Worm (Caenorhabditis elegans) whole organism, L3 larva: ENCODE results near the gene ZK809.5.

Source experiments
- R02D3.7 ChIP-seq: fragments of 150-350 bp; optimal IDR thresholded peaks from 2 replicates; lab custom pipeline; 2014; ENCODE audit warnings: missing biosample characterization, missing genetic modification characterization
- ZK546.5 ChIP-seq: sonication (generic microtip); optimal IDR thresholded peaks from 2 replicates; lab custom pipeline; 2017; ENCODE audit warnings: missing biosample characterization, missing genetic modification characterization
- aly-2 ChIP-seq: fragments of 150-350 bp; optimal IDR thresholded peaks from 2 replicates; lab custom pipeline; 2014; ENCODE audit warnings: missing biosample characterization, missing genetic modification characterization
- ama-1 ChIP-seq: fragments of 150-350 bp; optimal IDR thresholded peaks from 2 replicates; lab custom pipeline; 2018
- ceh-16 ChIP-seq: sonication (generic microtip); optimal IDR thresholded peaks from 2 replicates; lab custom pipeline; 2017; ENCODE audit warnings: missing biosample characterization, missing genetic modification characterization
- ceh-28 ChIP-seq: fragments of 150-350 bp; optimal IDR thresholded peaks from 2 replicates; lab custom pipeline; 2014; ENCODE audit warnings: missing biosample characterization, missing genetic modification reagents, missing genetic modification characterization
- ceh-82 ChIP-seq: fragments of 150-350 bp; optimal IDR thresholded peaks from 2 replicates; lab custom pipeline; 2014; ENCODE audit warnings: missing biosample characterization, missing genetic modification characterization
- ceh-9 ChIP-seq: sonication (generic microtip); optimal IDR thresholded peaks from 2 replicates; lab custom pipeline; 2018; ENCODE audit warnings: missing biosample characterization, missing genetic modification characterization
- daf-12 ChIP-seq: fragments of 150-350 bp; optimal IDR thresholded peaks from 2 replicates; lab custom pipeline; 2014; ENCODE audit warnings: missing biosample characterization, missing genetic modification reagents, missing genetic modification characterization
- egl-27 ChIP-seq: sonication (generic microtip); optimal IDR thresholded peaks from 4 replicates; lab custom pipeline; 2017; ENCODE audit warnings: missing biosample characterization, missing genetic modification reagents, missing genetic modification characterization
- egl-5 ChIP-seq: fragments of 150-350 bp; optimal IDR thresholded peaks from 2 replicates; lab custom pipeline; 2017; ENCODE audit warnings: missing biosample characterization, missing genetic modification reagents, missing genetic modification characterization, inconsistent platforms
- elt-1 ChIP-seq: fragments of 150-350 bp; optimal IDR thresholded peaks from 2 replicates; lab custom pipeline; 2014; ENCODE audit warnings: missing biosample characterization, missing genetic modification characterization
- elt-2 ChIP-seq: sonication (generic microtip); optimal IDR thresholded peaks from 2 replicates; lab custom pipeline; 2016; ENCODE audit warnings: missing genetic modification reagents, mild to moderate bottlenecking, missing genetic modification characterization, missing compliant biosample characterization
- elt-3 ChIP-seq, 3 experiments: fragments of 150-350 bp in 1 of 3; sonication (generic microtip) in 2 of 3; optimal IDR thresholded peaks; 2 replicates in 2 of 3; 4 replicates in 1 of 3; lab custom pipeline; 2014 to 2017; ENCODE audit warnings: missing biosample characterization in 3 of 3, missing genetic modification characterization in 3 of 3
- eor-1 ChIP-seq, 2 experiments: fragments of 150-350 bp; optimal IDR thresholded peaks; 2 replicates each; lab custom pipeline; 2014 to 2018; ENCODE audit warnings: missing biosample characterization in 2 of 2, missing genetic modification characterization in 2 of 2
- fkh-10 ChIP-seq: sonication (generic microtip); optimal IDR thresholded peaks from 2 replicates; lab custom pipeline; 2017; ENCODE audit warnings: missing biosample characterization, missing genetic modification reagents, missing genetic modification characterization
- fkh-2 ChIP-seq: fragments of 150-350 bp; optimal IDR thresholded peaks from 2 replicates; lab custom pipeline; 2014; ENCODE audit warnings: missing biosample characterization, missing genetic modification reagents, missing genetic modification characterization
- fos-1 ChIP-seq: fragments of 150-350 bp; optimal IDR thresholded peaks from 2 replicates; lab custom pipeline; 2014; ENCODE audit warnings: missing biosample characterization, missing genetic modification characterization
- hmg-11 ChIP-seq: sonication (generic microtip); optimal IDR thresholded peaks from 2 replicates; lab custom pipeline; 2016; ENCODE audit warnings: missing genetic modification characterization, missing compliant biosample characterization
- jun-1 ChIP-seq: fragments of 150-350 bp; optimal IDR thresholded peaks from 2 replicates; lab custom pipeline; 2014; ENCODE audit warnings: missing biosample characterization, missing genetic modification reagents, missing genetic modification characterization
- lin-15B ChIP-seq: fragments of 150-350 bp; optimal IDR thresholded peaks from 2 replicates; lab custom pipeline; 2014; ENCODE audit warnings: missing biosample characterization, missing genetic modification characterization
- lin-39 ChIP-seq: fragments of 150-350 bp; optimal IDR thresholded peaks from 2 replicates; lab custom pipeline; 2018; ENCODE audit warnings: missing biosample characterization, missing genetic modification reagents, missing genetic modification characterization
- lsy-12 ChIP-seq: sonication (generic microtip); optimal IDR thresholded peaks from 2 replicates; lab custom pipeline; 2016; ENCODE audit warnings: mild to moderate bottlenecking, missing genetic modification characterization, missing compliant biosample characterization
- mdl-1 ChIP-seq: fragments of 150-350 bp; optimal IDR thresholded peaks from 2 replicates; lab custom pipeline; 2014; ENCODE audit warnings: missing biosample characterization, missing genetic modification characterization
- mml-1 ChIP-seq: fragments of 150-350 bp; sonication (generic microtip); optimal IDR thresholded peaks from 3 replicates; lab custom pipeline; 2014; ENCODE audit warnings: missing biosample characterization, missing genetic modification characterization
- nfya-1 ChIP-seq: sonication (generic microtip); optimal IDR thresholded peaks from 2 replicates; lab custom pipeline; 2017; ENCODE audit warnings: missing genetic modification characterization, mild to moderate bottlenecking, missing compliant biosample characterization, antibody characterized with exemption, moderate library complexity; ENCODE audit not compliant: insufficient read depth
- nhr-11 ChIP-seq: fragments of 150-350 bp; optimal IDR thresholded peaks from 2 replicates; lab custom pipeline; 2014; ENCODE audit warnings: missing biosample characterization, missing genetic modification characterization
- nhr-12 ChIP-seq: fragments of 150-350 bp; optimal IDR thresholded peaks from 2 replicates; lab custom pipeline; 2014; ENCODE audit warnings: missing biosample characterization, missing genetic modification characterization
- nhr-23 ChIP-seq: fragments of 150-350 bp; optimal IDR thresholded peaks from 2 replicates; lab custom pipeline; 2014; ENCODE audit warnings: missing biosample characterization, missing genetic modification reagents, missing genetic modification characterization
- nhr-237 ChIP-seq: fragments of 150-350 bp; optimal IDR thresholded peaks from 2 replicates; lab custom pipeline; 2014; ENCODE audit warnings: missing biosample characterization, missing genetic modification characterization
- nhr-25 ChIP-seq: sonication (generic microtip); optimal IDR thresholded peaks from 2 replicates; lab custom pipeline; 2017; ENCODE audit warnings: missing biosample characterization, missing genetic modification characterization
- nhr-28 ChIP-seq: fragments of 150-350 bp; optimal IDR thresholded peaks from 2 replicates; lab custom pipeline; 2014; ENCODE audit warnings: missing biosample characterization, missing genetic modification characterization
- nhr-67 ChIP-seq: fragments of 150-350 bp; optimal IDR thresholded peaks from 2 replicates; lab custom pipeline; 2014; ENCODE audit warnings: missing biosample characterization, missing genetic modification characterization
- nhr-76 ChIP-seq: fragments of 150-350 bp; sonication (generic microtip); optimal IDR thresholded peaks from 5 replicates; lab custom pipeline; 2014; ENCODE audit warnings: missing biosample characterization, missing genetic modification characterization
- pha-4 ChIP-seq: fragments of 150-350 bp; optimal IDR thresholded peaks from 2 replicates; lab custom pipeline; 2014; ENCODE audit warnings: missing biosample characterization, missing genetic modification reagents, missing genetic modification characterization
- pqm-1 ChIP-seq: fragments of 150-350 bp; optimal IDR thresholded peaks from 2 replicates; lab custom pipeline; 2017; ENCODE audit warnings: missing biosample characterization, missing genetic modification characterization, inconsistent platforms
- sea-2 ChIP-seq: fragments of 150-350 bp; sonication (generic microtip); optimal IDR thresholded peaks from 4 replicates; lab custom pipeline; 2014; ENCODE audit warnings: missing biosample characterization, missing genetic modification reagents, missing genetic modification characterization
- skn-1 ChIP-seq: fragments of 150-350 bp; optimal IDR thresholded peaks from 2 replicates; lab custom pipeline; 2014; ENCODE audit warnings: missing biosample characterization, missing genetic modification characterization
- snpc-4 ChIP-seq: fragments of 150-350 bp; optimal IDR thresholded peaks from 2 replicates; lab custom pipeline; 2014; ENCODE audit warnings: missing biosample characterization, missing genetic modification characterization
- unc-39 ChIP-seq: sonication (generic microtip); optimal IDR thresholded peaks from 4 replicates; lab custom pipeline; 2017; ENCODE audit warnings: missing biosample characterization, missing genetic modification characterization
- zag-1 ChIP-seq: fragments of 150-350 bp; optimal IDR thresholded peaks from 2 replicates; lab custom pipeline; 2014; ENCODE audit warnings: missing biosample characterization, missing genetic modification characterization
- ztf-11 ChIP-seq: fragments of 150-350 bp; optimal IDR thresholded peaks from 2 replicates; lab custom pipeline; 2014; ENCODE audit warnings: missing biosample characterization, missing genetic modification characterization
- ztf-4 ChIP-seq: fragments of 150-350 bp; optimal IDR thresholded peaks from 2 replicates; lab custom pipeline; 2014; ENCODE audit warnings: missing biosample characterization, missing genetic modification characterization

Gene ZK809.5

ce11 chrIV:11636409-11636723, 20.2 kb upstream of the ZK809.5 start, which contains the start of gene F58B3.6:
TSS of gene F58B3.6 (plus strand) at chrIV:11636648.
- TF ChIP-seq ceh-28 = no peak
- no peak for TF ChIP-seq nhr-11 (tag; lab: Kevin White, UChicago)
- TF ChIP-seq ztf-11 (tag; lab: Kevin White, UChicago) = no peak
- TF ChIP-seq nhr-23 (tag; lab: Kevin White, UChicago) = peak; percentile 40
- TF ChIP-seq ama-1 (lab: Kevin White, UChicago) = no peak
- no peak for TF ChIP-seq eor-1 (tag; optimal IDR thresholded peaks at IDR 0.05; lab: Kevin White, UChicago)
- no peak for TF ChIP-seq nhr-25 (tag; lab: Kevin White, UChicago)
- TF ChIP-seq nhr-28 (tag; lab: Kevin White, UChicago) = no peak
- TF ChIP-seq aly-2 (tag; lab: Kevin White, UChicago) = no peak
- no peak for TF ChIP-seq mdl-1 (tag; lab: Kevin White, UChicago)
- TF ChIP-seq lin-39 = no peak
- no peak for TF ChIP-seq egl-5 (tag; lab: Kevin White, UChicago)
- peak; percentile 8 for TF ChIP-seq nfya-1
- TF ChIP-seq nhr-237 (tag; lab: Kevin White, UChicago) = no peak
- TF ChIP-seq nhr-67 = no peak
- no peak for TF ChIP-seq sea-2 (GFP tag; lab: Kevin White, UChicago)
- TF ChIP-seq R02D3.7 (tag; lab: Kevin White, UChicago) = no peak
- peak; percentile 7 for TF ChIP-seq elt-2 (tag; lab: Kevin White, UChicago)
- TF ChIP-seq hmg-11 (tag; lab: Kevin White, UChicago) = no peak
- TF ChIP-seq daf-12 = no peak
- TF ChIP-seq fos-1 (tag; lab: Kevin White, UChicago) = no peak
- TF ChIP-seq ceh-82 (tag; lab: Kevin White, UChicago) = no peak
- TF ChIP-seq egl-27 (tag; lab: Kevin White, UChicago) = no peak
- no peak for TF ChIP-seq ceh-16 (tag; lab: Kevin White, UChicago)
- TF ChIP-seq elt-1 (tag; lab: Kevin White, UChicago) = no peak
- TF ChIP-seq pqm-1 (tag; lab: Kevin White, UChicago) = no peak

- TF ChIP-seq lin-39 (no peak), ztf-11 (tag; lab: Kevin White, UChicago) (no peak), unc-39 (no peak), nhr-12 (tag; lab: Kevin White, UChicago) (no peak), hmg-11 (tag; lab: Kevin White, UChicago) (no peak), mml-1 (no peak), snpc-4 (tag; lab: Kevin White, UChicago) (no peak), nhr-11 (tag; lab: Kevin White, UChicago) (no peak), nhr-67 (no peak), zag-1 (tag; lab: Kevin White, UChicago) (no peak), lin-15B (no peak), ztf-4 (no peak), nhr-76 (tag; lab: Kevin White, UChicago) (no peak), sea-2 (GFP tag; lab: Kevin White, UChicago) (no peak), mdl-1 (tag; lab: Kevin White, UChicago) (no peak), jun-1 (no peak), elt-3 (tag; optimal IDR thresholded peaks at IDR 0.05; lab: Kevin White, UChicago) (no peak)
- TF ChIP-seq, all 47 proteins: peak for 0
Observed at ce11 chrIV:11638016-11638415, 18.5 kb upstream of the ZK809.5 start, which contains the start of gene rbm-17. TSS of gene rbm-17 (plus strand) at chrIV:11638316.

DNA sequence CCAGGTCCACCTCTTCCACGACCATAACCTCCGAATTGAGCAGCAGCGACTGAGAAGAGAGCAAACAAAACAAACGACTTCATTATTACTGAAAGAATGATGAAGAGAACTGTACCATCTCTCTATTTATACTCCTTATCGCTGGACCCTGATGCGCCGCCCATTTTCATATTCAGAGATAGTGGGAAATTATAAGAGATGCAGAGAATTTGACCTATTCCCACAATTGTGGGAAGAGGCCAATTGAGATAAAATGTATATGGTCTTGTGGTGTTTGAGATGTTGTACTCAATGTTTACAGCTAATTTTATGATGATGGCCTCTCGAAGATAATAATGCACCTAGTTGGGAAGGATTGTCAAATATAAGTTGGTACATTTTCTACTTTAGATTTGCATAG, 15.6 kb upstream of the ZK809.5 start, which contains the start of gene ttr-50:
Gene ttr-50 (minus strand): TSS at position 101 of the 400 bp plus-strand sequence.
- TF ChIP-seq fkh-10 (GFP tag; lab: Kevin White, UChicago) = no peak
- no peak for TF ChIP-seq elt-3 (tag; optimal IDR thresholded peaks at IDR 0.05; lab: Kevin White, UChicago)
- no peak for TF ChIP-seq ceh-28
- no peak for TF ChIP-seq ama-1 (lab: Kevin White, UChicago)
- no peak for TF ChIP-seq pha-4
- no peak for TF ChIP-seq skn-1 (tag; lab: Kevin White, UChicago)
- TF ChIP-seq nfya-1 = no peak
- TF ChIP-seq mdl-1 (tag; lab: Kevin White, UChicago) = no peak
- TF ChIP-seq ZK546.5 (tag; lab: Kevin White, UChicago) = no peak
- TF ChIP-seq snpc-4 (tag; lab: Kevin White, UChicago) = no peak
- no peak for TF ChIP-seq egl-27 (tag; lab: Kevin White, UChicago)
- TF ChIP-seq hmg-11 (tag; lab: Kevin White, UChicago) = no peak
- TF ChIP-seq elt-2 (tag; lab: Kevin White, UChicago) = no peak
- no peak for TF ChIP-seq nhr-237 (tag; lab: Kevin White, UChicago)
- TF ChIP-seq eor-1 (tag; optimal IDR thresholded peaks at IDR 0.05; lab: Kevin White, UChicago) = no peak
- no peak for TF ChIP-seq lsy-12 (tag; lab: Kevin White, UChicago)
- TF ChIP-seq lin-39 = no peak
- no peak for TF ChIP-seq ceh-82 (tag; lab: Kevin White, UChicago)
- TF ChIP-seq ceh-9 (tag; lab: Kevin White, UChicago) = no peak
- TF ChIP-seq fkh-2 = no peak
